Fruit fly (Drosophila melanogaster) whole organism, embryonic: Measurements from ENCODE around the gene Dpm2.

ENCODE experiments used
- Bgb ChIP-seq: fragments of 200-800 bp; sonication (Bioruptor generic); IDR thresholded peaks from 2 replicates; pipeline ENCODE4 v1.3.6; 2022; ENCODE audit warnings: missing biosample characterization, missing genetic modification characterization; ENCODE audit not compliant: partially characterized antibody
- BtbVII ChIP-seq: fragments of 200-800 bp; sonication (Bioruptor generic); optimal IDR thresholded peaks from 3 replicates; lab custom pipeline; 2017; ENCODE audit warnings: missing biosample characterization, mild to moderate bottlenecking, missing genetic modification characterization
- CG11504 ChIP-seq: fragments of 200-800 bp; sonication (Bioruptor generic); optimal IDR thresholded peaks from 3 replicates; lab custom pipeline; 2019; ENCODE audit warnings: missing biosample characterization, mild to moderate bottlenecking, missing genetic modification characterization, moderate library complexity
- CG15696 ChIP-seq: fragments of 200-800 bp; sonication (Bioruptor generic); optimal IDR thresholded peaks from 2 replicates; lab custom pipeline; 2019; ENCODE audit warnings: missing biosample characterization, mild to moderate bottlenecking, missing genetic modification characterization, moderate library complexity
- CG1602 ChIP-seq: fragments of 200-800 bp; sonication (Bioruptor generic); optimal IDR thresholded peaks from 3 replicates; lab custom pipeline; 2016; ENCODE audit warnings: missing biosample characterization, missing genetic modification characterization
- CG17186 ChIP-seq: fragments of 200-800 bp; sonication (Bioruptor generic); optimal IDR thresholded peaks from 3 replicates; lab custom pipeline; 2017; ENCODE audit warnings: missing biosample characterization, missing genetic modification reagents, missing genetic modification characterization
- CG17328 ChIP-seq: fragments of 200-800 bp; sonication (Bioruptor generic); IDR thresholded peaks from 2 replicates; pipeline ENCODE4 v1.3.6; 2022; ENCODE audit warnings: missing biosample characterization, missing genetic modification characterization
- CG31224 ChIP-seq: fragments of 200-800 bp; sonication (Bioruptor generic); IDR thresholded peaks from 2 replicates; pipeline ENCODE4 v1.3.6; 2022; ENCODE audit warnings: missing biosample characterization, missing genetic modification characterization
- CG34422 ChIP-seq: fragments of 200-800 bp; sonication (Bioruptor generic); IDR thresholded peaks from 3 replicates; pipeline ENCODE4 v1.3.6; 2022; ENCODE audit warnings: missing biosample characterization, missing genetic modification characterization
- CG42726 ChIP-seq: fragments of 200-800 bp; sonication (Bioruptor generic); IDR thresholded peaks from 2 replicates; pipeline ENCODE4 v1.3.6; 2022; ENCODE audit warnings: missing biosample characterization, missing genetic modification characterization; ENCODE audit not compliant: partially characterized antibody
- CG7745 ChIP-seq: fragments of 200-800 bp; sonication (Bioruptor generic); optimal IDR thresholded peaks from 2 replicates; lab custom pipeline; 2018; ENCODE audit warnings: missing biosample characterization, mild to moderate bottlenecking, missing genetic modification characterization, moderate library complexity
- CG8359 ChIP-seq: fragments of 200-800 bp; sonication (Bioruptor generic); optimal IDR thresholded peaks from 2 replicates; lab custom pipeline; 2017; ENCODE audit warnings: missing biosample characterization, mild to moderate bottlenecking, missing genetic modification characterization, borderline replicate concordance
- CG8478 ChIP-seq: fragments of >200 bp; optimal IDR thresholded peaks from 2 replicates; lab custom pipeline; 2018
- CG9932 ChIP-seq: fragments of 200-800 bp; sonication (Bioruptor generic); IDR thresholded peaks from 2 replicates; pipeline ENCODE4 v1.3.6; 2022; ENCODE audit warnings: missing biosample characterization, missing genetic modification characterization
- Deaf1 ChIP-seq: fragments of 200-800 bp; optimal IDR thresholded peaks from 3 replicates; lab custom pipeline; 2019; ENCODE audit warnings: missing biosample characterization, mild to moderate bottlenecking, missing genetic modification characterization, moderate library complexity
- Dp ChIP-seq: fragments of 200-800 bp; sonication (Bioruptor generic); optimal IDR thresholded peaks from 2 replicates; lab custom pipeline; 2018; ENCODE audit warnings: missing biosample characterization, mild to moderate bottlenecking, missing genetic modification characterization, moderate library complexity
- E2f1 ChIP-seq: fragments of 200-800 bp; sonication (Bioruptor generic); IDR thresholded peaks from 2 replicates; pipeline ENCODE4 v1.3.6; 2022; ENCODE audit warnings: missing biosample characterization, missing genetic modification characterization
- Ets65A ChIP-seq: fragments of 200-800 bp; sonication (Bioruptor generic); peaks from one replicate; lab custom pipeline; 2016; ENCODE audit warnings: missing biosample characterization, missing genetic modification characterization
- Fer1 ChIP-seq: fragments of 200-800 bp; sonication (Bioruptor generic); optimal IDR thresholded peaks from 2 replicates; lab custom pipeline; 2017; ENCODE audit warnings: missing biosample characterization, mild to moderate bottlenecking, missing genetic modification characterization
- H2.0 ChIP-seq: fragments of 200-800 bp; sonication (Bioruptor generic); IDR thresholded peaks from 2 replicates; pipeline ENCODE4 v1.3.6; 2022; ENCODE audit warnings: missing biosample characterization, missing genetic modification characterization
- Hr3 ChIP-seq: fragments of 200-800 bp; sonication (Bioruptor generic); optimal IDR thresholded peaks from 3 replicates; lab custom pipeline; 2016; ENCODE audit warnings: missing biosample characterization, missing genetic modification characterization
- Hr78 ChIP-seq, 2 experiments: fragments of 200-800 bp in 1 of 2; fragments of >200 bp in 1 of 2; sonication (Bioruptor generic) in 1 of 2; optimal IDR thresholded peaks; 2 replicates each; lab custom pipeline; 2017 to 2019; ENCODE audit warnings: missing biosample characterization in 2 of 2, missing genetic modification characterization in 2 of 2, mild to moderate bottlenecking in 1 of 2, moderate library complexity in 1 of 2
- Max ChIP-seq: fragments of 200-800 bp; sonication (Bioruptor generic); optimal IDR thresholded peaks from 2 replicates; lab custom pipeline; 2016; ENCODE audit warnings: missing biosample characterization, mild to moderate bottlenecking, missing genetic modification characterization
- Mes4 ChIP-seq: fragments of 200-800 bp; sonication (Bioruptor generic); optimal IDR thresholded peaks from 2 replicates; lab custom pipeline; 2016; ENCODE audit warnings: missing biosample characterization, missing genetic modification characterization
- NK7.1 ChIP-seq: fragments of 200-800 bp; sonication (Bioruptor generic); optimal IDR thresholded peaks from 3 replicates; lab custom pipeline; 2016; ENCODE audit warnings: missing biosample characterization, missing genetic modification characterization
- Side ChIP-seq: fragments of 200-800 bp; sonication (Bioruptor generic); optimal IDR thresholded peaks from 2 replicates; lab custom pipeline; 2016; ENCODE audit warnings: missing biosample characterization, missing genetic modification characterization
- Spps ChIP-seq: fragments of 200-800 bp; sonication (Bioruptor generic); optimal IDR thresholded peaks from 2 replicates; lab custom pipeline; 2018; ENCODE audit warnings: missing biosample characterization, mild to moderate bottlenecking, missing genetic modification characterization
- Trl ChIP-seq, 3 experiments: fragments of >200 bp in 2 of 3; fragments of 200-800 bp in 1 of 3; sonication (Bioruptor generic) in 1 of 3; optimal IDR thresholded peaks; 2 replicates in 1 of 3; 3 replicates in 2 of 3; lab custom pipeline; 2016 to 2017; ENCODE audit warnings: missing biosample characterization in 1 of 3, missing genetic modification characterization in 1 of 3
- Xrp1 ChIP-seq: fragments of 200-800 bp; sonication (Bioruptor generic); IDR thresholded peaks from 2 replicates; pipeline ENCODE4 v1.3.6; 2022; ENCODE audit warnings: missing biosample characterization, missing genetic modification characterization
- ato ChIP-seq: fragments of 200-800 bp; sonication (Bioruptor generic); IDR thresholded peaks from 2 replicates; pipeline ENCODE4 v1.3.6; 2022; ENCODE audit warnings: missing biosample characterization, missing genetic modification characterization; ENCODE audit not compliant: partially characterized antibody
- bigmax ChIP-seq: fragments of 200-800 bp; sonication (Bioruptor generic); optimal IDR thresholded peaks from 2 replicates; lab custom pipeline; 2018; ENCODE audit warnings: missing biosample characterization, mild to moderate bottlenecking, missing genetic modification characterization
- chinmo ChIP-seq: fragments of 200-800 bp; sonication (Bioruptor generic); IDR thresholded peaks from 4 replicates; pipeline ENCODE4 v1.3.6; 2022; ENCODE audit warnings: missing biosample characterization, missing genetic modification characterization; ENCODE audit not compliant: partially characterized antibody
- crol ChIP-seq: fragments of 200-800 bp; sonication (Bioruptor generic); IDR thresholded peaks from 2 replicates; pipeline ENCODE4 v1.3.6; 2022; ENCODE audit warnings: missing biosample characterization, missing genetic modification characterization
- dmrt11E ChIP-seq: fragments of 200-800 bp; sonication (Bioruptor generic); optimal IDR thresholded peaks from 3 replicates; lab custom pipeline; 2018; ENCODE audit warnings: missing biosample characterization, mild to moderate bottlenecking, missing genetic modification characterization, moderate library complexity
- dpn ChIP-seq, 2 experiments: fragments of 200-800 bp; sonication (Bioruptor generic); optimal IDR thresholded peaks; 3 replicates each; lab custom pipeline; 2016; ENCODE audit warnings: missing biosample characterization in 2 of 2, missing genetic modification characterization in 2 of 2
- ewg ChIP-seq: fragments of 200-800 bp; sonication (Bioruptor generic); optimal IDR thresholded peaks from 3 replicates; lab custom pipeline; 2017; ENCODE audit warnings: mild to moderate bottlenecking, missing biosample characterization, missing genetic modification reagents, missing genetic modification characterization
- fd3F ChIP-seq: fragments of 200-800 bp; sonication (Bioruptor generic); optimal IDR thresholded peaks from 2 replicates; lab custom pipeline; 2018; ENCODE audit warnings: missing biosample characterization, mild to moderate bottlenecking, missing genetic modification characterization, moderate library complexity
- gce ChIP-seq: fragments of 200-800 bp; sonication (Bioruptor generic); IDR thresholded peaks from 3 replicates; pipeline ENCODE4 v1.3.6; 2022; ENCODE audit warnings: missing biosample characterization, missing genetic modification characterization
- ind ChIP-seq: fragments of 200-800 bp; sonication (Bioruptor generic); optimal IDR thresholded peaks from 3 replicates; lab custom pipeline; 2016; ENCODE audit warnings: missing biosample characterization, missing genetic modification characterization
- knrl ChIP-seq: fragments of 200-800 bp; sonication (Bioruptor generic); IDR thresholded peaks from 3 replicates; pipeline ENCODE4 v1.3.6; 2022; ENCODE audit warnings: missing biosample characterization, missing genetic modification characterization; ENCODE audit not compliant: partially characterized antibody
- maf-S ChIP-seq: fragments of 200-800 bp; sonication (Bioruptor generic); optimal IDR thresholded peaks from 2 replicates; lab custom pipeline; 2016; ENCODE audit warnings: missing biosample characterization, missing genetic modification characterization
- nmo ChIP-seq: fragments of 200-800 bp; sonication (Bioruptor generic); optimal IDR thresholded peaks from 2 replicates; lab custom pipeline; 2018; ENCODE audit warnings: missing biosample characterization, mild to moderate bottlenecking, missing genetic modification characterization, moderate library complexity
- odd ChIP-seq: fragments of 200-800 bp; sonication (Bioruptor generic); optimal IDR thresholded peaks from 2 replicates; lab custom pipeline; 2017; ENCODE audit warnings: missing biosample characterization, mild to moderate bottlenecking, missing genetic modification characterization
- ro ChIP-seq: fragments of 200-800 bp; sonication (Bioruptor generic); IDR thresholded peaks from 2 replicates; pipeline ENCODE4 v1.3.6; 2022; ENCODE audit warnings: missing biosample characterization, missing genetic modification characterization
- schlank ChIP-seq: fragments of 200-800 bp; sonication (Bioruptor generic); optimal IDR thresholded peaks from 2 replicates; lab custom pipeline; 2018; ENCODE audit warnings: missing biosample characterization, mild to moderate bottlenecking, missing genetic modification characterization
- sug ChIP-seq: fragments of 200-800 bp; optimal IDR thresholded peaks from 2 replicates; lab custom pipeline; 2019; ENCODE audit warnings: missing biosample characterization, mild to moderate bottlenecking, missing genetic modification characterization, moderate library complexity
- vvl ChIP-seq: fragments of 200-800 bp; sonication (Bioruptor generic); IDR thresholded peaks from 2 replicates; pipeline ENCODE4 v1.3.6; 2022; ENCODE audit warnings: missing biosample characterization, missing genetic modification characterization
- zen ChIP-seq: fragments of 200-800 bp; sonication (Bioruptor generic); optimal IDR thresholded peaks from 3 replicates; lab custom pipeline; 2018; ENCODE audit warnings: missing biosample characterization, mild to moderate bottlenecking, missing genetic modification characterization, moderate library complexity
- zfh2 ChIP-seq: fragments of 200-800 bp; sonication (Bioruptor generic); optimal IDR thresholded peaks from 2 replicates; lab custom pipeline; 2016; ENCODE audit warnings: missing biosample characterization, missing genetic modification characterization

Gene Dpm2

DNA sequence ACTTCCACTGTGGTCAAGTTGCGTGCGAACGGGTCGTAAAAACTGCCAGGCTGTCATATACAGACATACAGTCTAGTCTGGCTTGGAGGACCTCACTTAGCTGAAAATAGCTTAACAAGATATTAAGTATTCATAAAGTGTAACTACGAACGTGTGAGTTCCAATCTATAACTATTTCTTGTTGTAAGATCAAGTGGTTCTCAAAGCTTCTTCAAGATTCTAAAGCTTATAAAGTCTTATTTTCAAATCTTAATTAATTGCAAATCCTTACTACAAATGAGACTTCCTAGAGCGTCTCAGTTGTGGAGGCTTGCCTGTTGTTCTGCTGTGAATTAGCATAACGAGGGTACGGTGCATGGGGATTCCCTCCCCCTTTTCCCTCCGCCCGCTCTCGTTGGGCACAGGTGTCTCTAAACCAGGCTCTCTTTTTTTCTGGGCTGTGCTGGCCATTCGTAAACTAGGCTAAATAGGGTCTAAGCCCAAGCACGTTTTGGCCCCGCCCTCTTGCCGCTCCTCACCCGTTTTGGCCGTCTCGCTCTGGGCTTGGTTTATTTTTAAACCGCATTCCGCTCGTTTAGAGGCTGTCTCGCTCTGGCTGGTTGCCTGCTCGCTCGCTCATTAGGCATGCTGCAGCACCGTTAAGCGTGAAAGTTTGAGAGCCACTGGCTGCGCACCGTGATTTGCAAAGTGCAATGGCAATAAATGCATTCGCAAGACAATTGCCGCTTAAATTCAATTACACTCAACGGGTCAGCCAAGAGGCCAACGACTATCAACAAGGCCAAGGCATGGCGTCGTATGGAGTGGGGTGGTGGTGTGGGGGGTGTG, 18.9 kb downstream of the Dpm2 start (continued):
- TF ChIP-seq dmrt11E: no peak
- TF ChIP-seq chinmo (GFP tag; lab: Robert Waterston, UW): peak; percentile 77; the same call in 2 of the 4 replicates
- TF ChIP-seq sug: no peak
- TF ChIP-seq schlank (tag; lab: Kevin White, UChicago): no peak
- TF ChIP-seq maf-S: no peak
- 0 out of 2 replicates have a peak, but pooled peaks have one; percentile 19 for TF ChIP-seq CG42726
- 0 out of 3 replicates have a peak, but pooled peaks have one; percentile 26 for TF ChIP-seq CG34422 (GFP tag; lab: Robert Waterston, UW)
- TF ChIP-seq CG11504: no peak
- TF ChIP-seq ewg: no peak
- no peak for TF ChIP-seq Fer1
- no peak for TF ChIP-seq zen (tag; lab: Kevin White, UChicago)
- no peak for TF ChIP-seq CG8359 (GFP tag; lab: Kevin White, UChicago)
- TF ChIP-seq Trl (optimal IDR thresholded peaks at IDR 0.05; lab: Kevin White, UChicago): no peak
- TF ChIP-seq Trl (GFP tag; optimal IDR thresholded peaks at IDR 0.05; lab: Kevin White, UChicago): no peak
- peak; percentile 78 for TF ChIP-seq crol (GFP tag; lab: Robert Waterston, UW)
- TF ChIP-seq fd3F (GFP tag; lab: Kevin White, UChicago): no peak
- no peak for TF ChIP-seq Max (GFP tag; lab: Kevin White, UChicago)
- TF ChIP-seq CG15696 (tag; lab: Kevin White, UChicago): no peak
- TF ChIP-seq CG1602 (GFP tag; lab: Kevin White, UChicago): no peak
- no peak for TF ChIP-seq CG17186 (GFP tag; lab: Kevin White, UChicago)
- no peak for TF ChIP-seq ro
- TF ChIP-seq nmo (GFP tag; lab: Kevin White, UChicago): no peak
- TF ChIP-seq Spps: no peak
- TF ChIP-seq CG31224: no peak
- TF ChIP-seq bigmax: no peak
- TF ChIP-seq Side (GFP tag; lab: Kevin White, UChicago): no peak
- TF ChIP-seq Hr78 (GFP tag; optimal IDR thresholded peaks at IDR 0.05; lab: Kevin White, UChicago): no peak
- no peak for TF ChIP-seq Mes4 (GFP tag; lab: Kevin White, UChicago)
- TF ChIP-seq CG9932: no peak
- TF ChIP-seq CG17328 (GFP tag; lab: Robert Waterston, UW): no peak
- TF ChIP-seq H2.0 (GFP tag; lab: Robert Waterston, UW): no peak
- no peak for TF ChIP-seq gce (GFP tag; lab: Robert Waterston, UW)
- no peak for TF ChIP-seq BtbVII (GFP tag; lab: Kevin White, UChicago)
- TF ChIP-seq Ets65A (GFP tag; lab: Kevin White, UChicago): peak; percentile 67
- no peak for TF ChIP-seq CG8478 (lab: Kevin White, UChicago)
- TF ChIP-seq dpn (GFP tag; optimal IDR thresholded peaks at IDR 0.05; lab: Kevin White, UChicago): no peak
- no peak for TF ChIP-seq Deaf1 (tag; lab: Kevin White, UChicago)
- TF ChIP-seq zfh2 (GFP tag; lab: Kevin White, UChicago): no peak
- no peak for TF ChIP-seq Dp
- TF ChIP-seq ato (GFP tag; lab: Robert Waterston, UW): 0 out of 2 replicates have a peak, but pooled peaks have one; percentile 25
- TF ChIP-seq knrl: no peak
- TF ChIP-seq vvl: 0 out of 2 replicates have a peak, but pooled peaks have one; percentile 7
- TF ChIP-seq CG7745 (tag; lab: Kevin White, UChicago): no peak
- TF ChIP-seq Hr3: no peak
- TF ChIP-seq Bgb (GFP tag; lab: Robert Waterston, UW): no peak
- no peak for TF ChIP-seq odd (GFP tag; lab: Kevin White, UChicago)
- no peak for TF ChIP-seq E2f1 (GFP tag; lab: Robert Waterston, UW)
- TF ChIP-seq Xrp1 (GFP tag; lab: Robert Waterston, UW): no peak
- TF ChIP-seq NK7.1 (GFP tag; lab: Kevin White, UChicago): no peak
- no peak for TF ChIP-seq ind (GFP tag; lab: Kevin White, UChicago)
